Fruit fly (Drosophila melanogaster) whole organism, embryonic: ENCODE results near the gene Cyp318a1.

Experiments
- Atf-2 ChIP-seq: fragments of 200-800 bp; sonication (Bioruptor generic); optimal IDR thresholded peaks from 2 replicates; lab custom pipeline; 2016; ENCODE audit warnings: missing biosample characterization, missing genetic modification characterization
- BEAF-32 ChIP-seq: fragments of 200-800 bp; sonication (Bioruptor generic); optimal IDR thresholded peaks from 3 replicates; lab custom pipeline; 2017; ENCODE audit warnings: missing biosample characterization, missing genetic modification characterization, mild to moderate bottlenecking, moderate library complexity, missing genetic modification reagents
- Bgb ChIP-seq: fragments of 200-800 bp; sonication (Bioruptor generic); IDR thresholded peaks from 2 replicates; pipeline ENCODE4 v1.3.6; 2022; ENCODE audit warnings: missing biosample characterization, missing genetic modification characterization; ENCODE audit not compliant: partially characterized antibody
- CG10366 ChIP-seq: fragments of 200-800 bp; sonication (Bioruptor generic); IDR thresholded peaks from 2 replicates; pipeline ENCODE4 v1.3.6; 2022; ENCODE audit warnings: missing biosample characterization, missing genetic modification characterization
- CG13287 ChIP-seq: fragments of 200-800 bp; sonication (Bioruptor generic); IDR thresholded peaks from 2 replicates; pipeline ENCODE4 v1.3.6; 2022; ENCODE audit warnings: missing biosample characterization, missing genetic modification characterization; ENCODE audit not compliant: partially characterized antibody
- CG14860 ChIP-seq: fragments of 200-800 bp; sonication (Bioruptor generic); IDR thresholded peaks from 3 replicates; pipeline ENCODE4 v1.3.6; 2022; ENCODE audit warnings: missing biosample characterization, missing genetic modification characterization; ENCODE audit not compliant: partially characterized antibody
- CG16813 ChIP-seq: fragments of 200-800 bp; sonication (Bioruptor generic); IDR thresholded peaks from 3 replicates; pipeline ENCODE4 v1.3.6; 2022; ENCODE audit warnings: missing biosample characterization, missing genetic modification characterization; ENCODE audit not compliant: partially characterized antibody
- CG16863 ChIP-seq: fragments of 200-800 bp; sonication (Bioruptor generic); optimal IDR thresholded peaks from 3 replicates; lab custom pipeline; 2016; ENCODE audit warnings: missing biosample characterization, missing genetic modification characterization
- CG17612 ChIP-seq: fragments of 200-800 bp; sonication (Bioruptor generic); IDR thresholded peaks from 2 replicates; pipeline ENCODE4 v1.3.6; 2022; ENCODE audit warnings: missing biosample characterization, missing genetic modification characterization
- CG1832 ChIP-seq: fragments of 200-800 bp; sonication (Bioruptor generic); optimal IDR thresholded peaks from 2 replicates; lab custom pipeline; 2017; ENCODE audit warnings: missing biosample characterization, mild to moderate bottlenecking, missing genetic modification characterization, inconsistent platforms
- CG2116 ChIP-seq: fragments of 200-800 bp; sonication (Bioruptor generic); optimal IDR thresholded peaks from 3 replicates; lab custom pipeline; 2018; ENCODE audit warnings: missing biosample characterization, mild to moderate bottlenecking, missing genetic modification characterization
- CG2129 ChIP-seq: fragments of 200-800 bp; sonication (Bioruptor generic); IDR thresholded peaks from 2 replicates; pipeline ENCODE4 v1.3.6; 2022; ENCODE audit warnings: missing biosample characterization, missing genetic modification characterization; ENCODE audit not compliant: partially characterized antibody
- CG34224 ChIP-seq: fragments of 200-800 bp; sonication (Bioruptor generic); IDR thresholded peaks from 3 replicates; pipeline ENCODE4 v1.3.6; 2022; ENCODE audit warnings: missing biosample characterization, missing genetic modification characterization; ENCODE audit not compliant: partially characterized antibody
- CG6791 ChIP-seq: fragments of 200-800 bp; sonication (Bioruptor generic); IDR thresholded peaks from 3 replicates; pipeline ENCODE4 v1.3.6; 2022; ENCODE audit warnings: missing biosample characterization, missing genetic modification characterization; ENCODE audit not compliant: partially characterized antibody
- CG7987 ChIP-seq: fragments of 200-800 bp; sonication (Bioruptor generic); optimal IDR thresholded peaks from 2 replicates; lab custom pipeline; 2018; ENCODE audit warnings: missing biosample characterization, mild to moderate bottlenecking, missing genetic modification characterization, moderate library complexity
- CG8924 ChIP-seq: fragments of 200-800 bp; optimal IDR thresholded peaks from 3 replicates; lab custom pipeline; 2019; ENCODE audit warnings: missing biosample characterization, mild to moderate bottlenecking, missing genetic modification characterization, moderate library complexity
- CHES-1-like ChIP-seq: fragments of 200-800 bp; sonication (Bioruptor generic); optimal IDR thresholded peaks from 2 replicates; lab custom pipeline; 2016; ENCODE audit warnings: missing biosample characterization, missing genetic modification characterization
- Dll ChIP-seq: fragments of 200-800 bp; sonication (Bioruptor generic); IDR thresholded peaks from 4 replicates; pipeline ENCODE4 v1.3.6; 2022; ENCODE audit warnings: missing biosample characterization, missing genetic modification characterization; ENCODE audit not compliant: partially characterized antibody
- Dref ChIP-seq: fragments of 200-800 bp; sonication (Bioruptor generic); IDR thresholded peaks from 2 replicates; pipeline ENCODE4 v1.3.6; 2022; ENCODE audit warnings: missing biosample characterization, missing genetic modification characterization
- E2f2 ChIP-seq: fragments of 200-800 bp; sonication (Bioruptor generic); IDR thresholded peaks from 2 replicates; pipeline ENCODE4 v1.3.6; 2022; ENCODE audit warnings: missing biosample characterization, missing genetic modification characterization
- HLH4C ChIP-seq: fragments of 200-800 bp; sonication (Bioruptor generic); IDR thresholded peaks from 3 replicates; pipeline ENCODE4 v1.3.6; 2022; ENCODE audit warnings: missing biosample characterization, missing genetic modification characterization; ENCODE audit not compliant: partially characterized antibody
- HmgZ ChIP-seq: fragments of 200-800 bp; sonication (Bioruptor generic); optimal IDR thresholded peaks from 2 replicates; lab custom pipeline; 2018; ENCODE audit warnings: missing biosample characterization, mild to moderate bottlenecking, missing genetic modification characterization
- MBD-R2 ChIP-seq: fragments of 200-800 bp; sonication (Bioruptor generic); IDR thresholded peaks from 2 replicates; pipeline ENCODE4 v1.3.6; 2022; ENCODE audit warnings: missing biosample characterization, missing genetic modification characterization
- Max ChIP-seq: fragments of 200-800 bp; sonication (Bioruptor generic); optimal IDR thresholded peaks from 2 replicates; lab custom pipeline; 2016; ENCODE audit warnings: missing biosample characterization, mild to moderate bottlenecking, missing genetic modification characterization
- Opbp ChIP-seq: fragments of 200-800 bp; sonication (Bioruptor generic); IDR thresholded peaks from 3 replicates; pipeline ENCODE4 v1.3.6; 2022; ENCODE audit warnings: missing biosample characterization, missing genetic modification characterization; ENCODE audit not compliant: partially characterized antibody
- Scr ChIP-seq: fragments of 200-800 bp; sonication (Bioruptor generic); IDR thresholded peaks from 2 replicates; pipeline ENCODE4 v1.3.6; 2022; ENCODE audit warnings: missing biosample characterization, missing genetic modification characterization; ENCODE audit not compliant: partially characterized antibody
- Sry-β ChIP-seq: fragments of 200-800 bp; sonication (Bioruptor generic); optimal IDR thresholded peaks from 2 replicates; lab custom pipeline; 2018; ENCODE audit warnings: missing biosample characterization, mild to moderate bottlenecking, missing genetic modification characterization, moderate library complexity
- YL-1 ChIP-seq: fragments of 200-800 bp; sonication (Bioruptor generic); optimal IDR thresholded peaks from 3 replicates; lab custom pipeline; 2017; ENCODE audit warnings: missing biosample characterization, mild to moderate bottlenecking, missing genetic modification characterization
- ato ChIP-seq: fragments of 200-800 bp; sonication (Bioruptor generic); IDR thresholded peaks from 2 replicates; pipeline ENCODE4 v1.3.6; 2022; ENCODE audit warnings: missing biosample characterization, missing genetic modification characterization; ENCODE audit not compliant: partially characterized antibody
- cad ChIP-seq: fragments of >200 bp; optimal IDR thresholded peaks from 2 replicates; lab custom pipeline; 2017; ENCODE audit warnings: missing biosample characterization, missing genetic modification characterization
- chinmo ChIP-seq: fragments of 200-800 bp; sonication (Bioruptor generic); IDR thresholded peaks from 4 replicates; pipeline ENCODE4 v1.3.6; 2022; ENCODE audit warnings: missing biosample characterization, missing genetic modification characterization; ENCODE audit not compliant: partially characterized antibody
- crp ChIP-seq, 2 experiments: fragments of 200-800 bp; sonication (Bioruptor generic); optimal IDR thresholded peaks; 2 replicates in 1 of 2; 3 replicates in 1 of 2; lab custom pipeline; 2017; ENCODE audit warnings: missing biosample characterization in 2 of 2, missing genetic modification characterization in 2 of 2, mild to moderate bottlenecking in 1 of 2, moderate library complexity in 1 of 2
- fd64A ChIP-seq: fragments of 200-800 bp; sonication (Bioruptor generic); optimal IDR thresholded peaks from 3 replicates; lab custom pipeline; 2018; ENCODE audit warnings: missing biosample characterization, mild to moderate bottlenecking, missing genetic modification characterization
- hb ChIP-seq: fragments of 200-800 bp; sonication (Bioruptor generic); IDR thresholded peaks from 3 replicates; pipeline ENCODE4 v1.3.6; 2022; ENCODE audit warnings: missing biosample characterization, missing genetic modification characterization; ENCODE audit not compliant: partially characterized antibody
- jing ChIP-seq: fragments of 200-800 bp; sonication (Bioruptor generic); optimal IDR thresholded peaks from 2 replicates; lab custom pipeline; 2018; ENCODE audit warnings: missing biosample characterization, mild to moderate bottlenecking, missing genetic modification characterization
- lola ChIP-seq, 3 experiments: fragments of >200 bp in 2 of 3; fragments of 200-800 bp in 1 of 3; sonication (Bioruptor generic) in 1 of 3; optimal IDR thresholded peaks; 2 replicates each; lab custom pipeline; 2017 to 2019; ENCODE audit warnings: missing biosample characterization in 3 of 3, missing genetic modification characterization in 3 of 3, mild to moderate bottlenecking in 1 of 3, moderate library complexity in 1 of 3
- mld ChIP-seq: fragments of 200-800 bp; sonication (Bioruptor generic); IDR thresholded peaks from 3 replicates; pipeline ENCODE4 v1.3.6; 2022; ENCODE audit warnings: missing biosample characterization, missing genetic modification characterization; ENCODE audit not compliant: partially characterized antibody
- phol ChIP-seq: fragments of 200-800 bp; sonication (Bioruptor generic); optimal IDR thresholded peaks from 3 replicates; lab custom pipeline; 2018; ENCODE audit warnings: missing biosample characterization, mild to moderate bottlenecking, missing genetic modification characterization, moderate library complexity
- pzg ChIP-seq: fragments of 200-800 bp; sonication (Bioruptor generic); optimal IDR thresholded peaks from 3 replicates; lab custom pipeline; 2018; ENCODE audit warnings: missing biosample characterization, mild to moderate bottlenecking, missing genetic modification characterization, moderate library complexity
- row ChIP-seq: fragments of 200-800 bp; sonication (Bioruptor generic); IDR thresholded peaks from 3 replicates; pipeline ENCODE4 v1.3.6; 2022; ENCODE audit warnings: missing biosample characterization, missing genetic modification characterization
- stwl ChIP-seq: fragments of 200-800 bp; sonication (Bioruptor generic); optimal IDR thresholded peaks from 3 replicates; lab custom pipeline; 2018; ENCODE audit warnings: missing biosample characterization, mild to moderate bottlenecking, missing genetic modification characterization, moderate library complexity
- vnd ChIP-seq: fragments of 200-800 bp; sonication (Bioruptor generic); IDR thresholded peaks from 3 replicates; pipeline ENCODE4 v1.3.6; 2022; ENCODE audit warnings: missing biosample characterization, missing genetic modification characterization; ENCODE audit not compliant: partially characterized antibody
- wek ChIP-seq: fragments of 200-800 bp; sonication (Bioruptor generic); optimal IDR thresholded peaks from 3 replicates; lab custom pipeline; 2018; ENCODE audit warnings: missing biosample characterization, mild to moderate bottlenecking, missing genetic modification characterization, moderate library complexity

Cyp318a1 gene

dm6 chrX:12018440-12019101 lies 13.9 kb upstream of the Cyp318a1 start, which contains the start of gene Lsm12a (continued):
- TF ChIP-seq stwl (tag; lab: Kevin White, UChicago) (peak; percentile 64), mld (GFP tag; lab: Robert Waterston, UW) (0 out of 3 replicates have a peak, but pooled peaks have one; percentile 35), fd64A (no peak), HmgZ (tag; lab: Kevin White, UChicago) (peak; percentile 9), CG8924 (tag; lab: Kevin White, UChicago) (peak; percentile 15), wek (GFP tag; lab: Kevin White, UChicago) (no peak), CG6791 (GFP tag; lab: Robert Waterston, UW) (peak; percentile 77; the same call in 2 of the 3 replicates), CG2116 (GFP tag; lab: Kevin White, UChicago) (peak; percentile 97), Scr (GFP tag; lab: Robert Waterston, UW) (peak; percentile 26), chinmo (peak; percentile 79; the same call in 1 of the 4 replicates), Bgb (GFP tag; lab: Robert Waterston, UW) (peak; percentile 66), Dll (GFP tag; lab: Robert Waterston, UW) (0 out of 4 replicates have a peak, but pooled peaks have one; percentile 45), CG2129 (GFP tag; lab: Robert Waterston, UW) (peak; percentile 20; the same call in 1 of the 2 replicates), ato (GFP tag; lab: Robert Waterston, UW) (peak; percentile 44; the same call in 1 of the 2 replicates), CG14860 (GFP tag; lab: Robert Waterston, UW) (peak; percentile 23; the same call in 2 of the 3 replicates), CG1832 (peak; percentile 82), phol (tag; lab: Kevin White, UChicago) (peak; percentile 1), CG16813 (GFP tag; lab: Robert Waterston, UW) (peak; percentile 71), Atf-2 (GFP tag; lab: Kevin White, UChicago) (no peak), jing (no peak), vnd (peak; percentile 42; the same call in 2 of the 3 replicates), CG10366 (GFP tag; lab: Robert Waterston, UW) (no peak), E2f2 (GFP tag; lab: Robert Waterston, UW) (peak; percentile 13; the same call in 1 of the 2 replicates)

dm6 chrX:12020857-12021256 lies 11.6 kb upstream of the Cyp318a1 start, which contains the start of gene Tango4:
Tango4 (plus strand) TSS chrX:12021068.
- peak; percentile 77 for TF ChIP-seq row (GFP tag; lab: Robert Waterston, UW)
- no peak for TF ChIP-seq lola (GFP tag; optimal IDR thresholded peaks at IDR 0.05; lab: Kevin White, UChicago)
- 0 out of 3 replicates have a peak, but pooled peaks have one; percentile 35 for TF ChIP-seq Opbp (GFP tag; lab: Robert Waterston, UW)
- TF ChIP-seq Dref (GFP tag; lab: Robert Waterston, UW), result peak; percentile 69
- TF ChIP-seq mld (GFP tag; lab: Robert Waterston, UW), result no peak
- TF ChIP-seq CG16863 (GFP tag; lab: Kevin White, UChicago), result no peak
- no peak for TF ChIP-seq CG17612 (GFP tag; lab: Robert Waterston, UW)
- TF ChIP-seq Scr (GFP tag; lab: Robert Waterston, UW), result 0 out of 2 replicates have a peak, but pooled peaks have one; percentile 23
- no peak for TF ChIP-seq CG7987 (GFP tag; lab: Kevin White, UChicago)
- peak; percentile 29 for TF ChIP-seq CG2116 (GFP tag; lab: Kevin White, UChicago)
- TF ChIP-seq Dll (GFP tag; lab: Robert Waterston, UW), result 0 out of 4 replicates have a peak, but pooled peaks have one; percentile 44
- TF ChIP-seq hb (GFP tag; lab: Robert Waterston, UW), result peak; percentile 66; the same call in 2 of the 3 replicates
- no peak for TF ChIP-seq CG6791 (GFP tag; lab: Robert Waterston, UW)
- TF ChIP-seq pzg, result peak; percentile 19
- TF ChIP-seq BEAF-32 (GFP tag; lab: Kevin White, UChicago), result peak; percentile 26
- TF ChIP-seq CG13287 (GFP tag; lab: Robert Waterston, UW), result peak; percentile 31
- TF ChIP-seq HLH4C, result peak; percentile 32
- TF ChIP-seq YL-1 (GFP tag; lab: Kevin White, UChicago), result peak; percentile 13
- 0 out of 3 replicates have a peak, but pooled peaks have one; percentile 25 for TF ChIP-seq CG34224 (GFP tag; lab: Robert Waterston, UW)
- TF ChIP-seq MBD-R2 (GFP tag; lab: Robert Waterston, UW), result peak; percentile 88
- peak in 1 of 2 experiments; percentile 59 for TF ChIP-seq crp (GFP tag; optimal IDR thresholded peaks at IDR 0.05; lab: Kevin White, UChicago)
- TF ChIP-seq Sry-β (GFP tag; lab: Kevin White, UChicago), result peak; percentile 90
- TF ChIP-seq CHES-1-like (GFP tag; lab: Kevin White, UChicago), result no peak
- no peak for TF ChIP-seq cad (GFP tag; lab: Kevin White, UChicago)
- no peak for TF ChIP-seq Max (GFP tag; lab: Kevin White, UChicago)
